Fruit fly (Drosophila melanogaster) whole organism, embryonic: ENCODE measurements around the gene CG7080.

Experiments
- mld ChIP-seq: fragments of 200-800 bp; sonication (Bioruptor generic); IDR thresholded peaks from 3 replicates; pipeline ENCODE4 v1.3.6; 2022; ENCODE audit warnings: missing biosample characterization, missing genetic modification characterization; ENCODE audit not compliant: partially characterized antibody
- sd ChIP-seq: fragments of 200-800 bp; sonication (Bioruptor generic); optimal IDR thresholded peaks from 3 replicates; lab custom pipeline; 2018; ENCODE audit warnings: missing biosample characterization, mild to moderate bottlenecking, missing genetic modification characterization, moderate library complexity

DNA sequence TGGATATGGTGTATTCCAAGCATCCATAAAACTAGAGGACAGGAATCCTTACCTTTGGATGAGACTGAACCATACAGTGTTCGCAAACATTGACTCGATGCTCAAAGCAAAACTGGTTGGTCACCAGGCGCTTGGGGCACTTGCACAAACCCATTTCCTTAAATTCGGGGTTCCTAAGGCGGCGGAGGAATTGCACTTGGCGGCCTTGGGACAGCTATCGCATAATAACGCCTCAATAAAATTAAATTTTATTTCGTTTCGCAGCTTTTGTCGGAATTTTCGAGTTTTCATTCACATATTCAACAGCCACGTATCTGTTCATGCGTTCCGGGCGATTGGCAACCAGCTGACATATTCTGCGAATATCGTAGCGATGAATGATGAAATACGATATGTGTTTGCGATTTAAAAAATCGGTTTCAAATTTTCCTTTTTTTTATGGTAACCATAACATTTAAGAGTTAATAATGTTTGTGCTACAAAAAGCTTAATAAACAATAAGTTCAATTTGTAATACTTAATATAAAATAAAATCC lies 36.6 kb downstream of the CG7080 start, which contains the start of gene CG5382:
- TF ChIP-seq sd (tag; lab: Kevin White, UChicago), result peak; percentile 30
- no peak for TF ChIP-seq mld (GFP tag; lab: Robert Waterston, UW)
